Worm (Caenorhabditis elegans): ENCODE measurements around the gene nep-2.
A peak's percentile ranks its signal among the peaks of the same experiment; 100 is the strongest.

The nep-2 gene

DNA sequence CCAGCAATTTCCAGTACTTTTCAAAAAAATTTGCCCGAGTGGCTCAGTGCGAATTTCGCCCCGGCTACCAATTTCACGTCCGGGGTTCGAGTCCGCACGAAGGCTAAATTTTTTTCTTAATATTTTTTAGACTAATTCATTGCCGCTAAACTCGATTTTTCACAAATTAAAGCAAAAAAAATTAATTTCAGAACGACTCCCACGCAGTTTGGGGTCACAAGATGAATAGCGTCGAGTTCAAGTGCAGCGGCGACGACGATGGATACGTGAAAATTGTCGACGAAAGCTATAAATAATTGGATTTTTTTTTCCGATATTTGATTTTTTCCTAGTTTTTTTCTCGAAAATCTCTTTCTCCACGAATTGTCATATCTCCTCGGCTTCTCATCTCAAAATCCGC is 25.7 kb upstream of the nep-2 start:
- TF ChIP-seq blmp-1 (tag; optimal IDR thresholded peaks at IDR 0.05; ENCODE audit: insufficient read depth) (no peak), gmeb-1 (tag; optimal IDR thresholded peaks at IDR 0.05) (no peak), ztf-1 (GFP tag; conservative IDR thresholded peaks at IDR 0.05) (no peak), sma-3 (GFP tag; optimal IDR thresholded peaks at IDR 0.05) (no peak), snpc-4 (tag; optimal IDR thresholded peaks at IDR 0.05) (no peak), F13H6.1 (tag; optimal IDR thresholded peaks at IDR 0.05) (no peak)

DNA sequence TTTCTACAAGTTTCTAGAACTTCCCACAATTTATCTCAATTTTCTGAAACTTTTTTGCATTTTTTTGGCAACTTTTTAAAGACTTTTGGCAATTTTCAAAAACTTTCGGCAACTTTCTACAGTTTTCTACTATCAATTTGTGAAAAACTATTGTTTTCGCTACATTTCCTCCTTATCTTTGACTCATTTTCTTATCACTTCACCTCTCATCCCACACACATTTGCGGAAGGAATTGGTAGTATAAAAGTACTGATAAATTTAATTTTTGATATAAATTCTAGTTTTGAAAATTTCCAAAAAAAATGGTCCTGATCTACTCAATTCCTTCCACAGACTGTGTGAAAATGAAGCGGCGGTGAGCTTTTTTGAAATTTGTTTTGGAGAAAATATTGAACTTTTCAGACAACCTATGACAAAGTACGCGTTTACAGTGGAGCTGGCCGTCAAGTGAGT is 24.1 kb upstream of the nep-2 start, which contains the start of gene F29A7.4:
F29A7.4 (plus strand) TSS at position 404 of the 454 bp plus-strand sequence.
- TF ChIP-seq fos-1 (tag; optimal IDR thresholded peaks at IDR 0.05) (peak; percentile 72), gmeb-1 (tag; optimal IDR thresholded peaks at IDR 0.05) (no peak)

DNA sequence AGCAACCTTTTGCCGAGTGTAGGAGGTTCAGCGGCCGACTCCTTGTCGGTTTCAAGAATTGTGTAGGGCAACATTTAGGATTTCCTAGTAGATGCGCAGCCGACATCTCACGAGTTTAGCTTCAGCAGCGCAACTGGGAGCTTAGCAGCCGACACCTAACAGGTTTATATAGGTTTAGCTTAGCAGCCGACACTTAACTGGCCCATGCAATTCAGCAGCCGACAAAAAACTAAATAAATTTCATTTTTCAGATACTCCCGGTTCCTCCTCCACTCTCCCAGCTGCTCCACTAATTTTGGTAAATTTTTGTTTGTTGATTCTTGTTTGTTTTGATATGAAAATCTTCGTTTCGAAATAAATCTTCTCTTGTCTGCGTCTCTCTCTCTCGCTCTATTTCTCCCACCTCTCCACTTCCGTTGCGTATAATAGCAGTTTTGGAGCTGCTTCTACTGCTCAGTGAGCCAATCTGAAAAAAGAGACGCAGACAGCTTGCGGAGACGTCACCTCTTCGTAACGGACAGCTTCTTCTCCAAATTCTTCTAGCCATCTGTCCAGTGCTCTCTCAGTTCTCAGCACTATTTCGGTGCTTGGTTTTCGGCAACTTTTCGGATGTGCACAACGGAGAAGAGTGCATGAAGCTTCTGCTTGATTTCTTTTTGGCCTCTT is 22.5 kb upstream of the nep-2 start:
- peak; percentile 29 for TF ChIP-seq mab-5 (tag; optimal IDR thresholded peaks at IDR 0.05)
- TF ChIP-seq sma-9 (GFP tag; optimal IDR thresholded peaks at IDR 0.05) = no peak
- no peak for TF ChIP-seq sma-9 (tag; optimal IDR thresholded peaks at IDR 0.05)
- TF ChIP-seq nhr-12 (tag; optimal IDR thresholded peaks at IDR 0.05) = no peak
- TF ChIP-seq lin-13 (GFP tag; optimal IDR thresholded peaks at IDR 0.05) = no peak
- TF ChIP-seq nhr-23 (tag; optimal IDR thresholded peaks at IDR 0.05) = no peak
- TF ChIP-seq elt-1 (tag; optimal IDR thresholded peaks at IDR 0.05) = no peak
- no peak for TF ChIP-seq mbf-1 (tag; optimal IDR thresholded peaks at IDR 0.05)
- no peak for TF ChIP-seq nhr-21 (tag; optimal IDR thresholded peaks at IDR 0.05)
- TF ChIP-seq nhr-77 (tag; optimal IDR thresholded peaks at IDR 0.05) = no peak
- TF ChIP-seq zag-1 (tag; optimal IDR thresholded peaks at IDR 0.05) = peak; percentile 82
- TF ChIP-seq ama-1 (optimal IDR thresholded peaks at IDR 0.05) = no peak
- peak; percentile 65 for TF ChIP-seq snpc-4 (tag; optimal IDR thresholded peaks at IDR 0.05)
- no peak for TF ChIP-seq ztf-4 (tag; optimal IDR thresholded peaks at IDR 0.05)
- peak; percentile 28 for TF ChIP-seq crh-2 (tag; optimal IDR thresholded peaks at IDR 0.05)
- peak; percentile 15 for TF ChIP-seq nhr-6 (tag; optimal IDR thresholded peaks at IDR 0.05)
- no peak for TF ChIP-seq ZK546.5 (tag; optimal IDR thresholded peaks at IDR 0.05)
- TF ChIP-seq unc-39 (tag; optimal IDR thresholded peaks at IDR 0.05) = no peak
- no peak for TF ChIP-seq nhr-25 (tag; optimal IDR thresholded peaks at IDR 0.05)
- TF ChIP-seq ceh-82 (tag; optimal IDR thresholded peaks at IDR 0.05) = peak; percentile 56
- TF ChIP-seq gmeb-1 (tag; optimal IDR thresholded peaks at IDR 0.05) = no peak
- no peak for TF ChIP-seq nhr-237 (tag; optimal IDR thresholded peaks at IDR 0.05)
- TF ChIP-seq lin-11 (tag; optimal IDR thresholded peaks at IDR 0.05) = peak; percentile 45
- TF ChIP-seq dmd-4 (tag; optimal IDR thresholded peaks at IDR 0.05) = no peak
- no peak for TF ChIP-seq nhr-10 (tag; optimal IDR thresholded peaks at IDR 0.05)
- TF ChIP-seq ztf-1 (GFP tag; conservative IDR thresholded peaks at IDR 0.05) = no peak
- peak; percentile 74 for TF ChIP-seq F13H6.1 (tag; optimal IDR thresholded peaks at IDR 0.05)
- no peak for TF ChIP-seq ceh-16 (tag; optimal IDR thresholded peaks at IDR 0.05)
- TF ChIP-seq C34F6.9 (tag; optimal IDR thresholded peaks at IDR 0.05) = peak; percentile 90
- TF ChIP-seq elt-3 (tag; optimal IDR thresholded peaks at IDR 0.05) = no peak
- TF ChIP-seq Y55F3AM.14 (GFP tag; optimal IDR thresholded peaks at IDR 0.05) = no peak
- TF ChIP-seq aly-2 (tag; optimal IDR thresholded peaks at IDR 0.05) = no peak
- TF ChIP-seq nhr-129 (tag; optimal IDR thresholded peaks at IDR 0.05) = peak; percentile 73
- peak in 1 of 2 experiments; percentile 41 for TF ChIP-seq mdl-1 (tag; optimal IDR thresholded peaks at IDR 0.05)
- TF ChIP-seq unc-55 (GFP tag; optimal IDR thresholded peaks at IDR 0.05) = peak; percentile 87
- peak; percentile 23 for TF ChIP-seq egl-27 (tag; optimal IDR thresholded peaks at IDR 0.05)
- TF ChIP-seq skn-1 (tag; optimal IDR thresholded peaks at IDR 0.05) = no peak
- no peak for TF ChIP-seq ztf-11 (tag; optimal IDR thresholded peaks at IDR 0.05)
- TF ChIP-seq lsy-2 (tag; optimal IDR thresholded peaks at IDR 0.05) = peak; percentile 22 to 68
- TF ChIP-seq unc-62 (GFP tag; optimal IDR thresholded peaks at IDR 0.05) = no peak
- no peak for TF ChIP-seq nhr-11 (tag; optimal IDR thresholded peaks at IDR 0.05)
